Fruit fly (Drosophila melanogaster) whole organism, wandering third instar larva: ENCODE measurements around the gene spn-A.

Experiments
- CG32264 ChIP-seq: fragments of 200-800 bp; sonication (Bioruptor generic); optimal IDR thresholded peaks from 2 replicates; lab custom pipeline; 2016; ENCODE audit warnings: missing biosample characterization, missing genetic modification characterization
- CG9705 ChIP-seq: fragments of 200-800 bp; sonication (Bioruptor generic); optimal IDR thresholded peaks from 2 replicates; lab custom pipeline; 2018; ENCODE audit warnings: missing biosample characterization, mild to moderate bottlenecking, missing genetic modification characterization
- CrebA ChIP-seq: fragments of 200-800 bp; sonication (Bioruptor generic); optimal IDR thresholded peaks from 2 replicates; lab custom pipeline; 2016; ENCODE audit warnings: missing biosample characterization, mild to moderate bottlenecking, missing genetic modification characterization, borderline replicate concordance
- Dfd ChIP-seq: fragments of >200 bp; optimal IDR thresholded peaks from 2 replicates; lab custom pipeline; 2017; ENCODE audit warnings: missing biosample characterization, missing genetic modification characterization
- Dif ChIP-seq: fragments of 200-275, 200-300 bp; sonication (Bioruptor generic); optimal IDR thresholded peaks from 2 replicates; lab custom pipeline; 2018; ENCODE audit warnings: missing biosample characterization, missing genetic modification characterization; ENCODE audit not compliant: partially characterized antibody
- GATAd ChIP-seq: sonication (Bioruptor generic); optimal IDR thresholded peaks from 2 replicates; lab custom pipeline; 2016; ENCODE audit warnings: missing biosample characterization, missing genetic modification characterization
- HLH106 ChIP-seq: fragments of 200-800 bp; optimal IDR thresholded peaks from 3 replicates; lab custom pipeline; 2019; ENCODE audit warnings: missing biosample characterization, mild to moderate bottlenecking, missing genetic modification characterization, moderate library complexity
- Hnf4 ChIP-seq: fragments of 200-800 bp; sonication (Bioruptor generic); optimal IDR thresholded peaks from 2 replicates; lab custom pipeline; 2016; ENCODE audit warnings: missing biosample characterization, mild to moderate bottlenecking, missing genetic modification characterization
- Hr78 ChIP-seq: fragments of >200 bp; optimal IDR thresholded peaks from 2 replicates; lab custom pipeline; 2017; ENCODE audit warnings: missing biosample characterization, missing genetic modification characterization
- Hr83 ChIP-seq: fragments of 200-300 bp; sonication (Bioruptor generic); optimal IDR thresholded peaks from 2 replicates; lab custom pipeline; 2016; ENCODE audit warnings: missing biosample characterization, mild to moderate bottlenecking, missing genetic modification characterization, moderate library complexity; ENCODE audit not compliant: poor library complexity, severe bottlenecking
- Jra ChIP-seq: sonication (Bioruptor generic); optimal IDR thresholded peaks from 2 replicates; lab custom pipeline; 2016; ENCODE audit warnings: missing biosample characterization, missing genetic modification characterization
- Mio ChIP-seq: sonication (Bioruptor generic); optimal IDR thresholded peaks from 2 replicates; lab custom pipeline; 2016; ENCODE audit warnings: missing biosample characterization, missing genetic modification characterization
- Myc ChIP-seq: fragments of >200 bp; optimal IDR thresholded peaks from 2 replicates; lab custom pipeline; 2017
- N ChIP-seq: fragments of >200 bp; optimal IDR thresholded peaks from 2 replicates; lab custom pipeline; 2018; ENCODE audit warnings: missing biosample characterization, missing external identifiers, missing genetic modification characterization
- OdsH ChIP-seq: fragments of 200-800 bp; sonication (Bioruptor generic); optimal IDR thresholded peaks from 2 replicates; lab custom pipeline; 2016; ENCODE audit warnings: missing biosample characterization, mild to moderate bottlenecking, missing genetic modification characterization
- Rel ChIP-seq, 2 experiments: fragments of 200-800 bp; sonication (Bioruptor generic) in 1 of 2; optimal IDR thresholded peaks; 2 replicates in 1 of 2; 3 replicates in 1 of 2; lab custom pipeline; 2016 to 2019; ENCODE audit warnings: mild to moderate bottlenecking in 2 of 2, missing biosample characterization in 2 of 2, missing genetic modification characterization in 2 of 2, moderate library complexity in 1 of 2
- Sp1 ChIP-seq: fragments of 200-800 bp; sonication (Bioruptor generic); optimal IDR thresholded peaks from 3 replicates; lab custom pipeline; 2019; ENCODE audit warnings: missing biosample characterization, mild to moderate bottlenecking, missing genetic modification characterization, moderate library complexity
- Vsx2 ChIP-seq: fragments of 200-300, 225-300 bp; sonication (Bioruptor generic); optimal IDR thresholded peaks from 2 replicates; lab custom pipeline; 2018; ENCODE audit warnings: missing biosample characterization, missing genetic modification characterization; ENCODE audit not compliant: partially characterized antibody
- br ChIP-seq: fragments of 200-800 bp; sonication (Bioruptor generic); optimal IDR thresholded peaks from 2 replicates; lab custom pipeline; 2016; ENCODE audit warnings: missing biosample characterization, missing genetic modification characterization
- brk ChIP-seq: fragments of 200-800 bp; sonication (Bioruptor generic); optimal IDR thresholded peaks from 2 replicates; lab custom pipeline; 2016; ENCODE audit warnings: missing biosample characterization, mild to moderate bottlenecking, missing genetic modification characterization
- dl ChIP-seq, 2 experiments: fragments of 175-275, 200-275 bp in 1 of 2; fragments of 200-275 bp in 1 of 2; sonication (Bioruptor generic); optimal IDR thresholded peaks; lab custom pipeline; 2018; ENCODE audit warnings: mild to moderate bottlenecking in 2 of 2, missing biosample characterization in 2 of 2, missing genetic modification characterization in 2 of 2, moderate library complexity in 2 of 2; ENCODE audit not compliant: partially characterized antibody in 2 of 2, insufficient read depth in 1 of 2
- dmrt93B ChIP-seq: fragments of 200-800 bp; sonication (Bioruptor generic); optimal IDR thresholded peaks from 2 replicates; lab custom pipeline; 2018; ENCODE audit warnings: missing biosample characterization, mild to moderate bottlenecking, missing genetic modification characterization
- dsf ChIP-seq: sonication (Bioruptor generic); optimal IDR thresholded peaks from 2 replicates; lab custom pipeline; 2016; ENCODE audit warnings: missing biosample characterization, missing genetic modification characterization, borderline replicate concordance
- ey ChIP-seq: fragments of 200-800 bp; sonication (Bioruptor generic); optimal IDR thresholded peaks from 2 replicates; lab custom pipeline; 2016; ENCODE audit warnings: missing biosample characterization, missing genetic modification characterization
- foxo ChIP-seq, 2 experiments: fragments of 200-800 bp; sonication (Bioruptor generic); optimal IDR thresholded peaks; 2 replicates in 1 of 2; 3 replicates in 1 of 2; lab custom pipeline; 2016 to 2017; ENCODE audit warnings: missing biosample characterization in 2 of 2, missing genetic modification characterization in 2 of 2
- fru ChIP-seq: fragments of 200-800 bp; sonication (Bioruptor generic); optimal IDR thresholded peaks from 3 replicates; lab custom pipeline; 2016; ENCODE audit warnings: missing biosample characterization, mild to moderate bottlenecking, missing genetic modification characterization
- h ChIP-seq: fragments of 200-800 bp; sonication (Bioruptor generic); optimal IDR thresholded peaks from 3 replicates; lab custom pipeline; 2016; ENCODE audit warnings: missing biosample characterization, mild to moderate bottlenecking, missing genetic modification characterization
- jim ChIP-seq: fragments of 175-275, 200-325 bp; sonication (Bioruptor generic); optimal IDR thresholded peaks from 2 replicates; lab custom pipeline; 2016; ENCODE audit warnings: missing biosample characterization, mild to moderate bottlenecking, missing genetic modification characterization
- lola ChIP-seq: fragments of >200 bp; optimal IDR thresholded peaks from 2 replicates; lab custom pipeline; 2017; ENCODE audit warnings: missing biosample characterization, missing genetic modification characterization
- pan ChIP-seq: fragments of >200 bp; optimal IDR thresholded peaks from 2 replicates; lab custom pipeline; 2017
- psq ChIP-seq: fragments of 200-800 bp; sonication (Bioruptor generic); optimal IDR thresholded peaks from 3 replicates; lab custom pipeline; 2017; ENCODE audit warnings: missing biosample characterization, mild to moderate bottlenecking, missing genetic modification characterization, moderate library complexity
- rgr ChIP-seq: fragments of 200-800 bp; sonication (Bioruptor generic); optimal IDR thresholded peaks from 3 replicates; lab custom pipeline; 2016; ENCODE audit warnings: missing biosample characterization, mild to moderate bottlenecking, missing genetic modification characterization
- sv ChIP-seq: fragments of 200-800 bp; sonication (Bioruptor generic); optimal IDR thresholded peaks from 3 replicates; lab custom pipeline; 2016; ENCODE audit warnings: missing biosample characterization, missing genetic modification characterization
- tai ChIP-seq: sonication (Bioruptor generic); optimal IDR thresholded peaks from 2 replicates; lab custom pipeline; 2016; ENCODE audit warnings: missing biosample characterization, missing genetic modification characterization
- usp ChIP-seq: fragments of >200 bp; optimal IDR thresholded peaks from 2 replicates; lab custom pipeline; 2017; ENCODE audit warnings: missing biosample characterization, missing genetic modification characterization
- woc ChIP-seq: sonication (Bioruptor generic); optimal IDR thresholded peaks from 2 replicates; lab custom pipeline; 2016; ENCODE audit warnings: missing biosample characterization, mild to moderate bottlenecking, missing genetic modification characterization

spn-A gene

dm6 chr3R:30014977-30015514 lies 40.8 kb downstream of the spn-A start, which contains the start of gene CG7920 (continued):
- peak; percentile 61 for TF ChIP-seq Vsx2 (GFP tag; lab: Kevin White, UChicago)
- TF ChIP-seq woc: no peak
- TF ChIP-seq jim (GFP tag; lab: Kevin White, UChicago): no peak
- no peak for TF ChIP-seq Mio
- TF ChIP-seq fru (GFP tag; lab: Kevin White, UChicago): peak; percentile 56
- peak; percentile 56 for TF ChIP-seq rgr (GFP tag; lab: Kevin White, UChicago)
- peak; percentile 37 for TF ChIP-seq CG9705 (GFP tag; lab: Kevin White, UChicago)
- TF ChIP-seq dl (GFP tag; optimal IDR thresholded peaks at IDR 0.05; lab: Kevin White, UChicago; ENCODE audit: insufficient read depth in 1 of 2, partially characterized antibody in 2 of 2): no peak
- TF ChIP-seq pan: no peak
- peak; percentile 3 for TF ChIP-seq ey (GFP tag; lab: Kevin White, UChicago)
- no peak for TF ChIP-seq dsf
- peak; percentile 63 for TF ChIP-seq Sp1
- no peak for TF ChIP-seq psq (GFP tag; lab: Kevin White, UChicago)
- no peak for TF ChIP-seq N (GFP tag; lab: Kevin White, UChicago)
- TF ChIP-seq, all 38 proteins: peak for 16

dm6 chr3R:30014480-30014879 lies 41.4 kb downstream of the spn-A start:
- TF ChIP-seq pan: no peak
- no peak for TF ChIP-seq CrebA (GFP tag; lab: Kevin White, UChicago)
- TF ChIP-seq dl (GFP tag; optimal IDR thresholded peaks at IDR 0.05; lab: Kevin White, UChicago; ENCODE audit: insufficient read depth in 1 of 2, partially characterized antibody in 2 of 2): no peak
- TF ChIP-seq Dfd (GFP tag; lab: Kevin White, UChicago): no peak
- TF ChIP-seq GATAd (GFP tag; lab: Kevin White, UChicago): no peak
- TF ChIP-seq ey (GFP tag; lab: Kevin White, UChicago): no peak
- TF ChIP-seq Dif (GFP tag; lab: Kevin White, UChicago): no peak
- no peak for TF ChIP-seq OdsH (GFP tag; lab: Kevin White, UChicago)
- TF ChIP-seq Rel (GFP tag; optimal IDR thresholded peaks at IDR 0.05; lab: Kevin White, UChicago): no peak
- TF ChIP-seq Rel (tag; optimal IDR thresholded peaks at IDR 0.05; lab: Kevin White, UChicago): no peak
- no peak for TF ChIP-seq jim (GFP tag; lab: Kevin White, UChicago)
- TF ChIP-seq woc: no peak

- no peak for TF ChIP-seq usp (GFP tag; lab: Kevin White, UChicago)
- TF ChIP-seq lola (GFP tag; lab: Kevin White, UChicago): no peak
- no peak for TF ChIP-seq psq (GFP tag; lab: Kevin White, UChicago)
These were observed 41.9 kb downstream of the spn-A start for dm6 chr3R:30013909-30014308.

- TF ChIP-seq Hnf4 (GFP tag; lab: Kevin White, UChicago) (peak; percentile 27), h (GFP tag; lab: Kevin White, UChicago) (peak; percentile 68), pan (no peak), Hr78 (GFP tag; lab: Kevin White, UChicago) (no peak), lola (GFP tag; lab: Kevin White, UChicago) (no peak), Dif (GFP tag; lab: Kevin White, UChicago) (no peak), rgr (GFP tag; lab: Kevin White, UChicago) (peak; percentile 12), N (GFP tag; lab: Kevin White, UChicago) (no peak), fru (GFP tag; lab: Kevin White, UChicago) (peak; percentile 32), dsf (no peak), woc (no peak), Myc (lab: Kevin White, UChicago) (no peak), psq (GFP tag; lab: Kevin White, UChicago) (no peak), br (peak; percentile 25), OdsH (GFP tag; lab: Kevin White, UChicago) (peak; percentile 38), Hr83 (GFP tag; lab: Kevin White, UChicago) (no peak), tai (GFP tag; lab: Kevin White, UChicago) (no peak), Dfd (GFP tag; lab: Kevin White, UChicago) (no peak), ey (GFP tag; lab: Kevin White, UChicago) (peak; percentile 44), foxo (GFP tag; optimal IDR thresholded peaks at IDR 0.05; lab: Kevin White, UChicago) (peak in 1 of 2 experiments; percentile 67), Vsx2 (GFP tag; lab: Kevin White, UChicago) (no peak), Mio (no peak), sv (GFP tag; lab: Kevin White, UChicago) (no peak), Rel (GFP tag; optimal IDR thresholded peaks at IDR 0.05; lab: Kevin White, UChicago) (no peak), Rel (tag; optimal IDR thresholded peaks at IDR 0.05; lab: Kevin White, UChicago) (no peak), brk (no peak), Jra (GFP tag; lab: Kevin White, UChicago) (no peak), dmrt93B (GFP tag; lab: Kevin White, UChicago) (no peak), CG32264 (GFP tag; lab: Kevin White, UChicago) (no peak), CG9705 (GFP tag; lab: Kevin White, UChicago) (no peak), usp (GFP tag; lab: Kevin White, UChicago) (no peak), jim (GFP tag; lab: Kevin White, UChicago) (no peak), dl (GFP tag; optimal IDR thresholded peaks at IDR 0.05; lab: Kevin White, UChicago; ENCODE audit: insufficient read depth in 1 of 2, partially characterized antibody in 2 of 2) (no peak), CrebA (GFP tag; lab: Kevin White, UChicago) (no peak), Sp1 (no peak), HLH106 (tag; lab: Kevin White, UChicago) (no peak)
These were observed 43.0 kb downstream of the spn-A start for dm6 chr3R:30012602-30013489.
